Fruit fly (Drosophila melanogaster) whole organism, prepupa: ENCODE results near the gene CG33493.

Experiments used
- Blimp-1 ChIP-seq: fragments of 200-800 bp; sonication (Bioruptor generic); optimal IDR thresholded peaks from 3 replicates; lab custom pipeline; 2017; ENCODE audit warnings: missing biosample characterization, missing genetic modification characterization, mild to moderate bottlenecking, moderate library complexity, missing genetic modification reagents
- CG10631 ChIP-seq: fragments of 200-800 bp; sonication (Bioruptor generic); optimal IDR thresholded peaks from 2 replicates; lab custom pipeline; 2016; ENCODE audit warnings: missing biosample characterization, missing genetic modification characterization
- CG10669 ChIP-seq: fragments of 200-800 bp; sonication (Bioruptor generic); optimal IDR thresholded peaks from 3 replicates; lab custom pipeline; 2018; ENCODE audit warnings: missing biosample characterization, mild to moderate bottlenecking, missing genetic modification characterization, moderate library complexity
- CG11294 ChIP-seq: fragments of 200-800 bp; sonication (Bioruptor generic); IDR thresholded peaks from 2 replicates; pipeline ENCODE4 v1.3.6; 2022; ENCODE audit warnings: missing biosample characterization, missing genetic modification characterization
- CG11762 ChIP-seq: fragments of 200-800 bp; sonication (Bioruptor generic); optimal IDR thresholded peaks from 3 replicates; lab custom pipeline; 2016; ENCODE audit warnings: missing biosample characterization, missing genetic modification characterization; ENCODE audit not compliant: insufficient read depth
- CG11902 ChIP-seq: fragments of 200-800 bp; sonication (Bioruptor generic); optimal IDR thresholded peaks from 3 replicates; lab custom pipeline; 2016; ENCODE audit warnings: missing biosample characterization, missing genetic modification characterization
- CG15336 ChIP-seq: fragments of 200-800 bp; sonication (Bioruptor generic); IDR thresholded peaks from 2 replicates; pipeline ENCODE4 v1.3.6; 2022; ENCODE audit warnings: missing biosample characterization, missing genetic modification characterization
- CG31627 ChIP-seq: fragments of 200-800 bp; sonication (Bioruptor generic); optimal IDR thresholded peaks from 3 replicates; lab custom pipeline; 2016; ENCODE audit warnings: missing biosample characterization, missing genetic modification characterization
- CG4318 ChIP-seq: fragments of 200-800 bp; sonication (Bioruptor generic); optimal IDR thresholded peaks from 3 replicates; lab custom pipeline; 2017; ENCODE audit warnings: missing biosample characterization, mild to moderate bottlenecking, missing genetic modification characterization
- CG6163 ChIP-seq: fragments of 200-800 bp; sonication (Bioruptor generic); IDR thresholded peaks from 3 replicates; pipeline ENCODE4 v1.3.6; 2022; ENCODE audit warnings: missing biosample characterization, missing genetic modification characterization
- CG6808 ChIP-seq: fragments of 200-800 bp; sonication (Bioruptor generic); optimal IDR thresholded peaks from 3 replicates; lab custom pipeline; 2017; ENCODE audit warnings: missing biosample characterization, missing genetic modification characterization, mild to moderate bottlenecking, moderate library complexity, missing genetic modification reagents
- CG6854 ChIP-seq: fragments of 200-800 bp; sonication (Bioruptor generic); optimal IDR thresholded peaks from 2 replicates; lab custom pipeline; 2017; ENCODE audit warnings: missing biosample characterization, mild to moderate bottlenecking, missing genetic modification characterization
- CG8119 ChIP-seq: fragments of 200-800 bp; sonication (Bioruptor generic); IDR thresholded peaks from 3 replicates; pipeline ENCODE4 v1.3.6; 2022; ENCODE audit warnings: missing biosample characterization, missing genetic modification characterization
- CG9139 ChIP-seq: fragments of 200-800 bp; sonication (Bioruptor generic); optimal IDR thresholded peaks from 3 replicates; lab custom pipeline; 2017; ENCODE audit warnings: missing biosample characterization, mild to moderate bottlenecking, missing genetic modification characterization
- Eip75B ChIP-seq: fragments of 200-800 bp; sonication (Bioruptor generic); optimal IDR thresholded peaks from 3 replicates; lab custom pipeline; 2016; ENCODE audit warnings: missing biosample characterization, missing genetic modification characterization
- Eip78C ChIP-seq: fragments of 200-800 bp; sonication (Bioruptor generic); peaks from one replicate; lab custom pipeline; 2016; ENCODE audit warnings: missing biosample characterization, missing genetic modification characterization
- Eip93F ChIP-seq: fragments of 200-800 bp; sonication (Bioruptor generic); optimal IDR thresholded peaks from 2 replicates; lab custom pipeline; 2016; ENCODE audit warnings: missing biosample characterization, mild to moderate bottlenecking, missing genetic modification characterization
- Ets21C ChIP-seq: fragments of 200-800 bp; sonication (Bioruptor generic); optimal IDR thresholded peaks from 3 replicates; lab custom pipeline; 2016; ENCODE audit warnings: missing biosample characterization, missing genetic modification characterization
- Hr38 ChIP-seq: sonication (Bioruptor generic); optimal IDR thresholded peaks from 2 replicates; lab custom pipeline; 2016; ENCODE audit warnings: missing biosample characterization, missing genetic modification characterization
- Lpt ChIP-seq: fragments of 200-800 bp; sonication (Bioruptor generic); optimal IDR thresholded peaks from 3 replicates; lab custom pipeline; 2016; ENCODE audit warnings: missing biosample characterization, missing genetic modification characterization
- Met ChIP-seq: fragments of 200-800 bp; sonication (Bioruptor generic); optimal IDR thresholded peaks from 3 replicates; lab custom pipeline; 2016; ENCODE audit warnings: missing biosample characterization, missing genetic modification characterization
- Smox ChIP-seq: fragments of 200-800 bp; sonication (Bioruptor generic); optimal IDR thresholded peaks from 3 replicates; lab custom pipeline; 2016; ENCODE audit warnings: missing biosample characterization, missing genetic modification characterization
- Sox102F ChIP-seq: fragments of 200-800 bp; sonication (Bioruptor generic); optimal IDR thresholded peaks from 2 replicates; lab custom pipeline; 2016; ENCODE audit warnings: missing biosample characterization, mild to moderate bottlenecking, missing genetic modification characterization
- Sox14 ChIP-seq: fragments of 200-800 bp; sonication (Bioruptor generic); optimal IDR thresholded peaks from 3 replicates; lab custom pipeline; 2016; ENCODE audit warnings: missing biosample characterization, missing genetic modification characterization
- Sox15 ChIP-seq: fragments of 200-800 bp; sonication (Bioruptor generic); optimal IDR thresholded peaks from 3 replicates; lab custom pipeline; 2016; ENCODE audit warnings: missing biosample characterization, missing genetic modification characterization
- achi ChIP-seq: fragments of 200-800 bp; sonication (Bioruptor generic); optimal IDR thresholded peaks from 3 replicates; lab custom pipeline; 2016; ENCODE audit warnings: missing biosample characterization, missing genetic modification characterization
- acj6 ChIP-seq: fragments of 200-800 bp; sonication (Bioruptor generic); optimal IDR thresholded peaks from 3 replicates; lab custom pipeline; 2016; ENCODE audit warnings: missing biosample characterization, missing genetic modification characterization
- cyc ChIP-seq: fragments of 200-800 bp; sonication (Bioruptor generic); optimal IDR thresholded peaks from 3 replicates; lab custom pipeline; 2016; ENCODE audit warnings: missing biosample characterization, missing genetic modification characterization
- dac ChIP-seq: fragments of 200-800 bp; sonication (Bioruptor generic); optimal IDR thresholded peaks from 2 replicates; lab custom pipeline; 2017; ENCODE audit warnings: missing biosample characterization, mild to moderate bottlenecking, missing genetic modification characterization
- dsx ChIP-seq: fragments of 200-800 bp; optimal IDR thresholded peaks from 3 replicates; lab custom pipeline; 2019; ENCODE audit warnings: missing biosample characterization, mild to moderate bottlenecking, missing genetic modification characterization, moderate library complexity; ENCODE audit not compliant: poor library complexity, severe bottlenecking
- eg ChIP-seq: fragments of 200-800 bp; sonication (Bioruptor generic); IDR thresholded peaks from 3 replicates; pipeline ENCODE4 v1.3.6; 2022; ENCODE audit warnings: missing biosample characterization, missing genetic modification characterization
- fd59A ChIP-seq: fragments of 200-800 bp; sonication (Bioruptor generic); optimal IDR thresholded peaks from 2 replicates; lab custom pipeline; 2017; ENCODE audit warnings: missing biosample characterization, mild to moderate bottlenecking, missing genetic modification characterization, missing genetic modification reagents
- fd85E ChIP-seq: fragments of 200-800 bp; sonication (Bioruptor generic); optimal IDR thresholded peaks from 3 replicates; lab custom pipeline; 2016; ENCODE audit warnings: missing biosample characterization, missing genetic modification characterization
- fkh ChIP-seq: fragments of 200-800 bp; sonication (Bioruptor generic); optimal IDR thresholded peaks from 3 replicates; lab custom pipeline; 2017; ENCODE audit warnings: missing biosample characterization, mild to moderate bottlenecking, missing genetic modification characterization, moderate library complexity
- net ChIP-seq: fragments of 200-800 bp; sonication (Bioruptor generic); optimal IDR thresholded peaks from 3 replicates; lab custom pipeline; 2016; ENCODE audit warnings: missing biosample characterization, missing genetic modification characterization
- pdm3 ChIP-seq: fragments of 200-800 bp; sonication (Bioruptor generic); optimal IDR thresholded peaks from 3 replicates; lab custom pipeline; 2016; ENCODE audit warnings: missing biosample characterization, missing genetic modification characterization
- salr ChIP-seq, 2 experiments: fragments of 200-800 bp; sonication (Bioruptor generic); optimal IDR thresholded peaks; 3 replicates each; lab custom pipeline; 2016 to 2018; ENCODE audit warnings: missing biosample characterization in 2 of 2, missing genetic modification characterization in 2 of 2, mild to moderate bottlenecking in 1 of 2
- svp ChIP-seq: fragments of 200-800 bp; sonication (Bioruptor generic); peaks from one replicate; lab custom pipeline; 2016; ENCODE audit warnings: missing biosample characterization, missing genetic modification characterization
- vri ChIP-seq: fragments of 200-800 bp; sonication (Bioruptor generic); optimal IDR thresholded peaks from 3 replicates; lab custom pipeline; 2016; ENCODE audit warnings: missing biosample characterization, mild to moderate bottlenecking, missing genetic modification characterization

CG33493 gene

dm6 chr3L:10739666-10740417 is 46.9 kb upstream of the CG33493 start (continued):
- TF ChIP-seq CG31627 (GFP tag; lab: Kevin White, UChicago) (peak; percentile 94), salr (GFP tag; optimal IDR thresholded peaks at IDR 0.05; lab: Kevin White, UChicago) (peak; percentile 64 to 94), acj6 (GFP tag; lab: Kevin White, UChicago) (peak; percentile 92), pdm3 (GFP tag; lab: Kevin White, UChicago) (peak; percentile 94), CG11294 (GFP tag; lab: Robert Waterston, UW) (peak; percentile 91), net (peak; percentile 91), CG11902 (GFP tag; lab: Kevin White, UChicago) (peak; percentile 97), CG10631 (GFP tag; lab: Kevin White, UChicago) (peak; percentile 96), Eip78C (peak; percentile 98), Lpt (GFP tag; lab: Kevin White, UChicago) (peak; percentile 94), CG8119 (peak; percentile 96), fd59A (peak; percentile 89), Sox15 (GFP tag; lab: Kevin White, UChicago) (peak; percentile 89), CG6163 (peak; percentile 91), CG6808 (GFP tag; lab: Kevin White, UChicago) (peak; percentile 94), dsx (GFP tag; lab: Kevin White, UChicago) (peak; percentile 63), CG9139 (GFP tag; lab: Kevin White, UChicago) (peak; percentile 86), CG10669 (peak; percentile 97)

dm6 chr3L:10739109-10739665 is 46.2 kb upstream of the CG33493 start:
- TF ChIP-seq fkh (GFP tag; lab: Kevin White, UChicago) (peak; percentile 71), CG6854 (GFP tag; lab: Kevin White, UChicago) (no peak), achi (GFP tag; lab: Kevin White, UChicago) (no peak), Ets21C (GFP tag; lab: Kevin White, UChicago) (no peak), cyc (GFP tag; lab: Kevin White, UChicago) (no peak), Blimp-1 (GFP tag; lab: Kevin White, UChicago) (no peak), svp (peak; percentile 83), CG11294 (GFP tag; lab: Robert Waterston, UW) (no peak), Hr38 (GFP tag; lab: Kevin White, UChicago) (no peak), CG15336 (no peak), CG9139 (GFP tag; lab: Kevin White, UChicago) (no peak), eg (GFP tag; lab: Robert Waterston, UW) (no peak), vri (peak; percentile 16), CG11902 (GFP tag; lab: Kevin White, UChicago) (no peak), Sox102F (GFP tag; lab: Kevin White, UChicago) (peak; percentile 30), CG6163 (no peak), CG11762 (GFP tag; lab: Kevin White, UChicago) (no peak), fd85E (GFP tag; lab: Kevin White, UChicago) (no peak), Met (GFP tag; lab: Kevin White, UChicago) (no peak), CG6808 (GFP tag; lab: Kevin White, UChicago) (no peak), Eip78C (peak; percentile 83), Sox15 (GFP tag; lab: Kevin White, UChicago) (no peak), Eip75B (GFP tag; lab: Kevin White, UChicago) (no peak), dac (no peak), Sox14 (GFP tag; lab: Kevin White, UChicago) (peak; percentile 21), Smox (GFP tag; lab: Kevin White, UChicago) (no peak), CG4318 (no peak), Eip93F (GFP tag; lab: Kevin White, UChicago) (no peak)
